Fruit fly (Drosophila melanogaster): ENCODE measurements around the gene CG6052.

The CG6052 gene

DNA sequence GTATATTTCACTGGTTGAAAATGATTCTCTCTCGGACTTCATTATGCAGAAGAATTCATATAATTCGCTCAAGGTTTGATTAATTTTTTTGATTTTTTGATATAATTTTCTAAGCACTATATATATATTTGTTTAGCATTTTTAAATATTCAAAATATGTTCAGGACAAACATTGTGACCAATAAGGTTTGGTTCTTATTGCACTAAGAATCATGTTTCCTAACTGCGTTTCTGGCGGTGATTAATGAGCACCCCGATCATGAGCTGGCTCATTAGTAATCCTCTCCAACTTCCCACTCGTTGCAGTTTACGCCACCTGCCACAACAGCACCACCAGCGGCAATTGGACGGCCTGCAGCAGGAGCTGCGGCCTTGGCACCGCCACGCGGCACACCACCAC, at the start of gene CG6052:
Gene CG6052, minus strand, starts transcription at position 101 of the 400 bp plus-strand sequence.
- TF ChIP-seq CG13204 (GFP tag; optimal IDR thresholded peaks at IDR 0.05): no peak
- no peak for TF ChIP-seq CG14655 (GFP tag; optimal IDR thresholded peaks at IDR 0.05)
- no peak for TF ChIP-seq CG12605 (GFP tag; IDR thresholded peaks at IDR 0.05)
- no peak for TF ChIP-seq Snoo (tag; optimal IDR thresholded peaks at IDR 0.05)
- no peak for TF ChIP-seq CG32121 (GFP tag; IDR thresholded peaks at IDR 0.05)
- TF ChIP-seq Ets98B (GFP tag; IDR thresholded peaks at IDR 0.05): no peak
- no peak for TF ChIP-seq EcR (GFP tag; optimal IDR thresholded peaks at IDR 0.05)
- no peak for TF ChIP-seq CG8301 (tag; optimal IDR thresholded peaks at IDR 0.05)
- no peak for TF ChIP-seq gl (tag; optimal IDR thresholded peaks at IDR 0.05)
- TF ChIP-seq CG4496 (GFP tag; IDR thresholded peaks at IDR 0.05): no peak
- TF ChIP-seq CG17806 (tag; optimal IDR thresholded peaks at IDR 0.05): no peak
- no peak for TF ChIP-seq CG34367 (tag; optimal IDR thresholded peaks at IDR 0.05)
- no peak for TF ChIP-seq Pif1A (GFP tag; optimal IDR thresholded peaks at IDR 0.05)

DNA sequence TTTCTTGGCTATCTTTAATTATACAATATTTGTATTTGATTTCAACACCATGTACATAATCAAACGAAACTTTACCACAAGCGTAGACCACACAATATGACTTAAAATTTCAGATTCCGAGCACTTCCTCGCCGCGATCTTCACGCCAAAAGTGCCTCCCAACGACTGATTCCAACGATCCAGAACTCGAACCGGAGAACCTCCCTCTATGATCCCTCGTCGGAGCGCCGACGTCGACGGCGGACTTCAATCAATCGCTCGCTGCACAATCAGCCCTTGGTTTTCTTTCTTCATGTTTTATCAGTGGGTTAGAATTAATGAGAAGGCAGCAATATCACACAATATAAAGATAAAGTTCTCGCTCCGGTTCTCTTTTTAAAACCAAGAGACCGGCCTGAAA, 34.8 kb upstream of the CG6052 start, which contains the start of the genes Adgf-A and Adgf-A2:
Gene Adgf-A, minus strand, starts transcription at position 172 of the 400 bp plus-strand sequence.
Gene Adgf-A2, minus strand, starts transcription at position 172 of the 400 bp plus-strand sequence.
- no peak for TF ChIP-seq Pif1A (GFP tag; optimal IDR thresholded peaks at IDR 0.05)
- TF ChIP-seq CG14655 (GFP tag; optimal IDR thresholded peaks at IDR 0.05): no peak
- TF ChIP-seq gl (tag; optimal IDR thresholded peaks at IDR 0.05): no peak
- TF ChIP-seq CG12605 (GFP tag; IDR thresholded peaks at IDR 0.05): no peak
- no peak for TF ChIP-seq CG8159 (tag; optimal IDR thresholded peaks at IDR 0.05)
- no peak for TF ChIP-seq rn (GFP tag; IDR thresholded peaks at IDR 0.05)
- no peak for TF ChIP-seq CG34367 (tag; optimal IDR thresholded peaks at IDR 0.05)
- no peak for TF ChIP-seq Pif1B (GFP tag; optimal IDR thresholded peaks at IDR 0.05)

DNA sequence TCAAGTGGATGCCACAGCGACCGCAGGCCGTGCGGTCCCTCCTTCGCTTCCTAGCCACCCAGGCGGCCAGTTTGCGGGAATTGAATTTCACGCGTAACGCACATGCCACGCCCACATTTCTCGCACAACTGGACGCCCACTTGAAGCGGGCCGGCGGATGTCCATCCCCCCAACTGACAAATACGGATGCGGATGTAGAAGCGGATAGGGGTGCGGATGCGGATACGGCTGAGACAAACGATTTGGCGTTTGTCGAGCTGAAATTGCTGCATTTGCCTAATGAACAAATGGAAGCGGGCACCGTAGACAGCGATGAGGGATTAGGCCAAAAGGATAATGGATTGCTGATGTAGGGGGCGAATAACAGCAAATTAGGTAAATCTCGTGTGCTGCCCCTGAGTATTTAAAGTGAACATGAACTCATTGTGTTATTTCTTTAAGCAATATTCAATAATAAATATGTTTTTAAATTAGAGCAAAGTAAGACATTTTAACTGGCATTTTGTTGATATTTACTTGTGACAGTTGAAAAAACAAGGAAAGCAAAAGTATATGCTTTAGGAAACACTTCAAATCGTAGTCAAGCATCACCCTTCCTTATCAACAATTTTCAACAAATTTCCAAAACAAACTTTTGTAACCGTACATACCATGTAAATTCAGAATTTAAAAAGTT, 30.0 kb upstream of the CG6052 start, which contains the start of gene CG32181:
Gene CG32181, plus strand, starts transcription at position 626 of the 676 bp plus-strand sequence.
- TF ChIP-seq rn (GFP tag; IDR thresholded peaks at IDR 0.05): no peak
- TF ChIP-seq fd96Ca (GFP tag; IDR thresholded peaks at IDR 0.05): no peak
- TF ChIP-seq Pif1B (GFP tag; optimal IDR thresholded peaks at IDR 0.05): no peak
- TF ChIP-seq Snoo (tag; optimal IDR thresholded peaks at IDR 0.05): no peak
- no peak for TF ChIP-seq D1 (tag; optimal IDR thresholded peaks at IDR 0.05)
- TF ChIP-seq Ets98B (GFP tag; IDR thresholded peaks at IDR 0.05): no peak
- TF ChIP-seq CG32121 (GFP tag; IDR thresholded peaks at IDR 0.05): no peak

DNA sequence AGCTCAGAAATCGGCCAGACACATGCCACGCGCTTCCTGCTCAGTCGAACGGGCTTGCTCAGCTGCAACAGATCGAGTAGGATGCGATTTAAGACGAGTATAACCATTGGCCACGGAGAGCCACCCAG, 28.8 kb upstream of the CG6052 start, which contains the start of gene CG32182:
Gene CG32182, plus strand, starts transcription at position 29 of the 128 bp plus-strand sequence.
- TF ChIP-seq gl (tag; optimal IDR thresholded peaks at IDR 0.05) (no peak), EcR (GFP tag; optimal IDR thresholded peaks at IDR 0.05) (no peak), D1 (tag; optimal IDR thresholded peaks at IDR 0.05) (no peak)

DNA sequence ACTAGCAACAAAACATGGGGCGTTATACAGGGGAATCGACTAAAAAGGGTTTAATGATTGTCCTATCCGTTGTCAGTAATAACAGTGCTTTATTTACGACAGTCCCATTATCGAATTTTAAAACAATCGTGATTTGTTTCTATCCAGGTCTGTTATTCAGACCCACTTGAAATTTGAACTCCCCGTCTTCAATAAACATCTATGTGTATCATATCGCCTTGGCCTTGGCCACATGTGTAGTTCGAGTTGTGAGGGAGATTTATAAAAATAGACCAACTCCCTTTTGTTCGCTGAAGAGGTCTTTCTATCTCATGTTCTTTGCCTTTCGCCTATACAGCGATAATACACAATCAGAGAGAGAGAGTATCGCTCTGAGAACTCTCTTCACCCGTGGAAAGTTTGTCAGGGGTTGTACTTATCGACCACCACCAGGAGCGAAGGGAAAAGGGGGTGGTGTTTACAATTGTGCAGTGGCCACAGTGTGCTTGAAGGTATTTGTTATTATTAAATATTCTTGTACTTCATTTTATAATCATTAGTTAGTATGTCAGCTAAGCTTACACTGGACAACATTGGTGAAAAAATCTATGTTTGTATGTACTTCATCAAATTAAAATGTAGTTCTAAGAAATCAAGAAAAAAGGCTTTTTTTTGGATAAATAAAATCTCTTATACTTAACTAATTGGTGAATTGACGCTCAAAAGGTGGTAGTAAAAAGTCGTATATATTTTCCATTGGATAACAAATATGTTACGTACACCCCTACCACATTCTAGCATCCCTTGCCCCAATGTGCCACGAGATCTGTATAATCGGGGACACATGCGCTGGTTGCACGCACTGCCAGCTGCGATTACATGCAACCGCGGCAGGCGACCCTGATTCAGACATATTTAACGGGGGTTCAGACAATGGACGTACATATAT, 28.2 kb upstream of the CG6052 start:
- TF ChIP-seq CG12605 (GFP tag; IDR thresholded peaks at IDR 0.05) (peak; percentile 25; the same call in 1 of the 2 replicates), CG34367 (tag; optimal IDR thresholded peaks at IDR 0.05) (peak; percentile 61), CG15710 (tag; optimal IDR thresholded peaks at IDR 0.05) (peak; percentile 78), CG14655 (GFP tag; optimal IDR thresholded peaks at IDR 0.05) (peak; percentile 83), Snoo (tag; optimal IDR thresholded peaks at IDR 0.05) (no peak), fd96Ca (GFP tag; IDR thresholded peaks at IDR 0.05) (no peak), Pif1A (GFP tag; optimal IDR thresholded peaks at IDR 0.05) (peak; percentile 72), CG4496 (GFP tag; IDR thresholded peaks at IDR 0.05) (peak; percentile 66; the same call in 1 of the 3 replicates), CG8301 (tag; optimal IDR thresholded peaks at IDR 0.05) (peak; percentile 79), Ets98B (GFP tag; IDR thresholded peaks at IDR 0.05) (no peak; the same call in 1 of the 2 replicates), CG13204 (GFP tag; optimal IDR thresholded peaks at IDR 0.05) (peak; percentile 19), CG32121 (GFP tag; IDR thresholded peaks at IDR 0.05) (peak; percentile 37; the same call in 1 of the 2 replicates), CG9948 (tag; optimal IDR thresholded peaks at IDR 0.05) (peak; percentile 76), EcR (GFP tag; optimal IDR thresholded peaks at IDR 0.05) (peak; percentile 47), CG10348 (GFP tag; IDR thresholded peaks at IDR 0.05) (no peak), Pif1B (GFP tag; optimal IDR thresholded peaks at IDR 0.05) (peak; percentile 71), CG17806 (tag; optimal IDR thresholded peaks at IDR 0.05) (peak; percentile 70), rn (GFP tag; IDR thresholded peaks at IDR 0.05) (no peak), CG8159 (tag; optimal IDR thresholded peaks at IDR 0.05) (peak; percentile 88), D1 (tag; optimal IDR thresholded peaks at IDR 0.05) (peak; percentile 61), gl (tag; optimal IDR thresholded peaks at IDR 0.05) (peak; percentile 1)

DNA sequence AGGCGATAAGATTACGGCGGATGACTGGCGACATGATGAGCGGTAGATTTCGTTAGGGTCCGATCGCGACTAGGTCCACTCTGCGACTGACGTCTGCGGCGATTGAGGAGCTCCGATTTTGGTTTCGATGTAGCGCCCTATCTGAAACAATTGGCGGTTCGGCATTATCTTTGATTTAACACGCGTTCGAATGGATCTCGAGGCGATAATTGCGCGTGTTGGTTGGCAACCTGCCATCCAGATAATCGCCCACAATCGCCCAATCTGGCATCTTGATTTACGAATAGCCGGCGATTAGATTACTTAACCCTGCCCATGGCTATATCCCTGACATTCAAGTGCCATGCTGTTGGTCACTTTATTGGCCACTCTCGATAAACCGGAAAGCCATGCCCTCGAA, 25.1 kb upstream of the CG6052 start:
- TF ChIP-seq CG13204 (GFP tag; optimal IDR thresholded peaks at IDR 0.05) (no peak), CG14655 (GFP tag; optimal IDR thresholded peaks at IDR 0.05) (no peak), gl (tag; optimal IDR thresholded peaks at IDR 0.05) (no peak), rn (GFP tag; IDR thresholded peaks at IDR 0.05) (no peak), CG17806 (tag; optimal IDR thresholded peaks at IDR 0.05) (no peak), fd96Ca (GFP tag; IDR thresholded peaks at IDR 0.05) (no peak), CG10348 (GFP tag; IDR thresholded peaks at IDR 0.05) (no peak)

Data from whole organism, pupa.